Fruit fly (Drosophila melanogaster): Measurements from ENCODE around the gene CG42505.

Gene CG42505

DNA sequence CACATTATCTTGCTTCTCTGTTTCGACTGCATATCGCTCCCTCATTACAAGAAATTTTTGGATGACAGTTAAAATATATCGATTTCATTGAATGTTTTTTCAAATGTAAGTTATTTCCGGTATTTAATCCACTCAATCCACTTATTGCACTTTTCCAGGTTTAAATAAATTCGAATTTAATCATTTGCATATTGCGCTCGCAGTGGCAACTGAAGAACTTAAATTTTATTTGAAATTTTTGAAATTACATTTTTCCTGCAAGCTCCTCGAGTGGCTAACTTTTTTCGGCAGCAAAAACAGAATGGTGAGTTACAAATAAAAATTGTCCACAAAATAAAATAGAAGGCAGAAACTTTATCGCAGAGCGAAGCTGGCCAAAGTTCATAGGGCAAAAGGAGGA, at the start of gene CG42505, which contains the start of the genes CG31358 and CG42504:
Gene CG42505, minus strand, starts transcription at position 101 of the 400 bp plus-strand sequence.
Gene CG31358, minus strand, starts transcription at position 101 of the 400 bp plus-strand sequence.
Gene CG42504, minus strand, starts transcription at position 101 of the 400 bp plus-strand sequence.
- TF ChIP-seq CG17801 (GFP tag; optimal IDR thresholded peaks at IDR 0.05; ENCODE audit: partially characterized antibody) = no peak

DNA sequence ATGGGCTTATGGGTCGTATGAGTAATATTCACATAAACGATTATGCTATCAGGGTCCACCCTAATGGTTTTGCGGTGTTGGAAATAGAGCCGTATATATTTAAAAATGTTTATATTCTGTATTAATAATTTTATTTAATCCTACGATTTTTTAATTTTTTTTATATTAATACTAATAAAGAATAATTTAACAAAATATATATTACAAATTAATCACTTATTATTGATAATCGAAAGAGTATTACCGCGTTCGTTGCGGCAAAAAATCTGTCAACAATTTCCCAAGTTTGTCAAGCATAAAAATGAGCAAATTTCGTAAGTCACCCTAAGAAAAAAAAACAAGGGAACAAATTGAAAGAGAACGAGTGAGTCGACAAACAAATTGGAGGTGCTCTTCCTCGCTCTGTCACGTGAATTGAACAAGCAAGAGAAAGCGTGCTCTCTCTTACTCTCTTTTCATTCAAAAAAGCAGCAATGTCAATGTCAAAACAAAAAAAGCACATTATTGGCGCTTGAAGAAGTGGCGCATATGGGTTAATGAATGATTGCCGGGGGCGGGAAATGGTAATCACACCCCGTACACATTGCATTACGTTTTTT, 48.9 kb upstream of the CG42505 start:
- no peak for TF ChIP-seq CG17801 (GFP tag; optimal IDR thresholded peaks at IDR 0.05; ENCODE audit: partially characterized antibody)

DNA sequence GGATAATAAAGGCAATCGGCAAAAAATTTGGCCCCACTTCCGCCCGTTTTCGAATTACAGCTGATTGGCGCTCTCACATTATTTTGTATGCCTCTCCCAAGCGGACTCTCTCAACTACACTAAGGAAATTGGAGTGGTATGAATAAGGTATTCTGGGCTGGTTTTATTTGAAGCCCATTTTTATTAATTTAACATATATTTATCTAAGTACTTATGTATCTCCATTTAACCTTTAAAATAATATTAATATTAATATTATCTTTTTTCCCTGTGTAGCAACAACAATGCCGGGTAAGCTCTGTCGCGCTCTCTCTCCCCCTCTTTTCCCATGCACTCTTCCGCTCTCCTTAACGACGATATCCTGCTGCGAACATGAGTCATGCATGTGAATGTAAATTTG, 47.4 kb upstream of the CG42505 start:
- TF ChIP-seq CG17801 (GFP tag; optimal IDR thresholded peaks at IDR 0.05; ENCODE audit: partially characterized antibody) = no peak

DNA sequence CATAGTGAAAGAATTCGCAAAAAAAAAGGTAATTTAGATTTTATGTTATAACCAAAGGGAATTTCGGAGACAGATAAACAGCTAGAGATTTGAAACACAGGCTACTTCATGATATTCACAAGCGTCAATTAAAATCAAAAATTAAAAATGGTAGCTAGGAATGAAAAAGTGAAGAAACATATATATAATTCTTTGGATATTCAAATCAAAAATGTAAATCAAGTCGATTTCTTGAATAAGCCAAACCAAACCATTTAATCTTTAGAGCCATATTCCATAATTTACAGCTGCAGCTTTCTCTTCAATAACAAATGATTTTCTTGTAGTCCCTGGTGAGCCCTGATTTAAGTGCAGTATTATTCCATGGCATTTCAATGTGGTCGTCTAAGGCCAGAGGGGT, 31.3 kb upstream of the CG42505 start, which contains the start of gene CG14740:
Gene CG14740, minus strand, starts transcription at position 101 of the 400 bp plus-strand sequence.
- no peak for TF ChIP-seq CG17801 (GFP tag; optimal IDR thresholded peaks at IDR 0.05; ENCODE audit: partially characterized antibody)

DNA sequence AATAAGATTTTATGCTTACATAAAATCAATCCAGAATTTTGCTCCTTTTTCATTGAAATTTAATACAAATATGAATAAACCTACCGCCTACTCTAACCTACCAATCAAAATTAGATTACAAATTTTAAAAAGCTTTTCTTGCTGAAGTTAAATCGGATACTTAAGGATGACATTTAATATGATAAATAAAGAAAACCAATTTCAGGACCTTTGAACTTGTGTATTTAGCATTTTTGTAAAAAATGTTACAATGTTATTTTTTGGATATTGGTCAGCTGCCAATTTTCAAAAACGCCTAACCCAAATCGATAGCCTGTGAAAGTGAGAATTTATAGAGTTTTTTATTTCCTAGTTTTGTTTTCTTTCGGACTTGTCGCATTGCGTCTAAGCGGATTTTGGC, 17.6 kb upstream of the CG42505 start, which contains the start of gene CG14739:
Gene CG14739, minus strand, starts transcription at position 101 of the 400 bp plus-strand sequence.
- TF ChIP-seq CG17801 (GFP tag; optimal IDR thresholded peaks at IDR 0.05; ENCODE audit: partially characterized antibody) = no peak

DNA sequence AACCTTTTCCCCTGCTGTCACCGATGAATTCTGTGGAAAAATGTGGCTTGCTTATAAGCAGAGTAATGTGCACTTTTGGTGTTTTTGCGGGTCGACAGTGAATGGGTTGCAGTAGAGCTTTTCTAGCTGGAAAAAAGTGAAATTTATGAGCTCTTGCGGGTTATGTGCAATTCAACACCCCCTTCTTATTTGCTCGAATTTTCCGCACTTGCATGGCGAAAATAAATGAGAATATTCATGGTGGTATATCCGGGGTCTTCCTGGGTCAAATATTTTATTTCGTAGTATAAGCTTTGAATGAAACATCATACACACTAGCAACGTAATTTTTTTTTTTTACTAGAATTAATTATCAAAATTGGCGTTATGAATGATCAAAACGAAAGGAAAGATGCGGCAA, 8.7 kb upstream of the CG42505 start, which contains the start of gene CG14736:
Gene CG14736, plus strand, starts transcription at position 301 of the 400 bp plus-strand sequence.
- TF ChIP-seq CG17801 (GFP tag; optimal IDR thresholded peaks at IDR 0.05; ENCODE audit: partially characterized antibody) = no peak

DNA sequence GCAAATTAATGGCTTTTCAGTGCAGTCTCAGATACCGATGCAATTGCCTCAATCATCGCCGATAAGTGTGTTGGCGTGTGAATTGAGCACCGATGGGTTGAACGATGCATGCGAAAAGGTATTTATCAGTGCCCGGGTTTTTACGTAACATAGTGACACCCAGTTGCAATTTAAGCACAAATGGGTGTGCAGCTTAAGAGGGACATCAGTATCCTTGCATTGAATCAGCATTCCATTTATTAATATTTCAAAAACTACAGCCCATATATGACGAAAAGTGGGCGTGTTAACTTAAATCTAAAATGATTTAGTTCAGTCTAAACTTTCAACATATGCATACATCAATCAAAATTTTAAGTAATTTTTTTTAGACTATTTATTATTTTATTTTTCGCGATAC, 1.3 kb upstream of the CG42505 start, which contains the start of gene ssp5:
Gene ssp5, plus strand, starts transcription at position 301 of the 400 bp plus-strand sequence.
- no peak for TF ChIP-seq CG17801 (GFP tag; optimal IDR thresholded peaks at IDR 0.05; ENCODE audit: partially characterized antibody)

DNA sequence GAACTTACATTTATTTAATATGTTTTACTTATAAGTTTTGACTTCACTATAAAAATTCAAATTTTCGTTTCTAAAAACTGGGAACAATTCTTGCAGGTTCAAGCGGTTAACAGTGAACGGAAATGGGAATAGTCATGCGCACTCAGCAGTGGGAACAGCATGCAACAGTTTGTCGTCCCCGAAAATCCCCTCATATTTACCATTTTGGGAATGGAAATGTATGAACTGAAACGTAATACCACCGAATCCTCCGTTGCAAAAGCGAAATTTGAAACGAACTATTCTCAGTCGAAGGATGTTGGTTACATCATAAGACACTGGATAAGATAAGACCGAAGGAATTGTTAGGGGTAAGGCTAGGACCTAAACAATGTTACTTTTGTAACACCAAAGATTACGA, 10.6 kb downstream of the CG42505 start:
- TF ChIP-seq CG17801 (GFP tag; optimal IDR thresholded peaks at IDR 0.05; ENCODE audit: partially characterized antibody) = no peak

DNA sequence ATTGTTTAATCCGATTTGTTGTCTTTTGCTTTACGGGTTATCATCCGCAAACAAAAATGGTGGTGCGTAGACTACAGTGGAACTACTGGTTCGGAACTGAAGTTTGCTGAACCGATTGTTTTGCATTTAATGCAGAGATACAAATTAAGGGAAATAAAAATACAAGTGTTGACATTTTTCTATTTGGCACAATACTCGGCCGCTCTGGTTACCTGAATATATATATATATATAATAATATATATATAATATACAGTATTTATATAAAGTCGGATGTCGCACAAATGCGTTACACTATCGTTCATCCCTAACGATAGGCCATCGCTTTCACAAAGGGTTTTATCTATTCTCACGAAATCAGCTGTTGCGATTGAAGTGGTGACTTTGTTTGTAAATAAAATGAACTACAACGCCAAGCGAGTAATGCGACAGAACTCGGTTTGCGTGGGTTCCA, 14.7 kb downstream of the CG42505 start, which contains the start of the genes DCAF12 and Spt3:
Gene DCAF12, minus strand, starts transcription at position 204 of the 453 bp plus-strand sequence.
Gene Spt3, plus strand, starts transcription at position 329 of the 453 bp plus-strand sequence.
- TF ChIP-seq CG17801 (GFP tag; optimal IDR thresholded peaks at IDR 0.05; ENCODE audit: partially characterized antibody) = peak; percentile 53

DNA sequence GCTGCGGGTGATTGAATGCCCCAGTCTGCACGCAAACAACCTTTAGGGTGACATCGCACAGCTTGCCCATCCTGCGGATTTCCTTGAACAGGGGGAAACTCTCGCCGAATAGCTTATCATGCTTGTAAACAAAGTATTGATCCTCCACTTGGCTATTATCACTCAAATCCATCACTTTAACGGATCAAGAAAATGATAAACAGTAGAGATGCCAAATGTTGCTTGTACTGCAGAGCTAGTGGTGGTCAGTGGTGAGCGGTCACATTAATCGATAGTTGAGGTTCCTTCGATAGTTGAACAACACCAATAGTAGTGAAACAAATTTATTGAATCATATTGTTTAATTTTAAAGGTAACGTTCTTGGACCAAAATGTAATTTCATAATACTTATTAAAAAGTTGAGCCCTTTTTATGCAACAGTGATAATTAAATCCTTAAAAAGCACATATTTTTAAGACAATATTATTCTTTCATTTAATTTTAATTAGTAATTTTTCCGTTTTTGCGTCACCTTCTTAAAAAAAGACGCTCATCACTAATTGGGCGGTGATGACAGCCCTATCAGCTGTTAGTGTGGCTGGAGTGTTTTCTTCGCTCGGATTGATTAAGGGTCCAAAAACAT, 21.2 kb downstream of the CG42505 start, which contains the start of the genes KLHL18 and GCC185:
Gene KLHL18, minus strand, starts transcription at position 233 of the 623 bp plus-strand sequence.
Gene GCC185, plus strand, starts transcription at position 571 of the 623 bp plus-strand sequence.
- peak; percentile 82 for TF ChIP-seq CG17801 (GFP tag; optimal IDR thresholded peaks at IDR 0.05; ENCODE audit: partially characterized antibody)

DNA sequence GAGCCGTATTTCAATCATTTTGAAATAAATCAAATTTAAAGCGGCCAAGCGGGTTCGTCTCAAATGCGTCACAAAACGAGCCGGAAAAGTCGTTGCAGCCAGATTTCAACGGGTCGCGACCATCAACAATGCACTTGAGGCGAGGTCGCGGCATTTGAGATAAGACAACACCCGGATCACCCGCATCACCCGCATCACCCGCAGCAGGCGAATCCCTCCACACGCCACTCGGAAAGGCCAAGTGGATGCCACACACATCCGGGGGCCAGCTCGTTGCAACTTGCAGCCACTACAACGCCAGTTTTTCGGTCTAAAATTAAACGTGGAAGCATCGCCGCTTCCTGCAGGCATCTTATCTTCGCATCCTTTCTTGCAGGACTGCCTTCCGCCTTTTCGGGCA, 25.1 kb downstream of the CG42505 start:
- no peak for TF ChIP-seq CG17801 (GFP tag; optimal IDR thresholded peaks at IDR 0.05; ENCODE audit: partially characterized antibody)

DNA sequence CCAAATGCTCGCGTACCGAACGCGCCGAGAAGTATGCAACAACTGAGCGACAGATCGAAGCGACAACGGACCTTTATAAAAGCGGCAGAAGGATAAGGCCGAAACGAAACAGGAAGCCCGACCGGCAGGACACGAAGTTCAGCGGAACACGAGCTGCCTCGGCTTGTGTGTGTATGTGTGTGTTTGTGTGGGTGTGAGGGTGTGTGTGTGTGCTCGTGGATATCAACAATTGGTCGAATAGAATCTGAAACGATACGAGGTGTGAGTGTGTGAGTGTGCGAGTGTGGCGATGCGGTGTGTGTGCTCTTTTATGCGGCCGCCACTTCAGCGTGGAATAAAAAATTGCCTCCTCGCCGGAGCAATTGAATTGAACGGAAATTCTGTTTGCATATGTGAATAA, 26.1 kb downstream of the CG42505 start, which contains the start of gene Tk:
Gene Tk, minus strand, starts transcription at position 57 of the 400 bp plus-strand sequence.
- no peak for TF ChIP-seq CG17801 (GFP tag; optimal IDR thresholded peaks at IDR 0.05; ENCODE audit: partially characterized antibody)

DNA sequence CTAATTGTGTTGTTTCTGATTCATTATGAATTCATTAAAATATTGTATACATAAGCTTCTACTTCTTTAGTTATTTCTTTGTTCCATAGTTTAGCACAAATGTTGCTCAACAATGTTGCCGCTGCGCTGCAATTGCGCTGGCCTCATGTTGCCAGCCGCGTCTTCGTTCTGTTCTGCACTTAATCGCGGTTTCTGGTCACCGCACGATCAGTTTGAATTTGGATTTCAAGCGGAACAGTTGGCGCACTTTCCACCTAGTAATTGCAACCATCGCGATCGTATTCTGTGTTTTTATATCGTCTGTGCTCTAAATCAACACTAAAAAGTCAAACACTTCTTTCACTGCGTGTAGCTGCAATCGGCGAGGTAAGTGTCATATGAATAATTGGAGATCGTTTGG, 32.5 kb downstream of the CG42505 start, which contains the start of gene Ect3:
Gene Ect3, plus strand, starts transcription at position 205 of the 400 bp plus-strand sequence.
- peak; percentile 1 for TF ChIP-seq CG17801 (GFP tag; optimal IDR thresholded peaks at IDR 0.05; ENCODE audit: partially characterized antibody)

DNA sequence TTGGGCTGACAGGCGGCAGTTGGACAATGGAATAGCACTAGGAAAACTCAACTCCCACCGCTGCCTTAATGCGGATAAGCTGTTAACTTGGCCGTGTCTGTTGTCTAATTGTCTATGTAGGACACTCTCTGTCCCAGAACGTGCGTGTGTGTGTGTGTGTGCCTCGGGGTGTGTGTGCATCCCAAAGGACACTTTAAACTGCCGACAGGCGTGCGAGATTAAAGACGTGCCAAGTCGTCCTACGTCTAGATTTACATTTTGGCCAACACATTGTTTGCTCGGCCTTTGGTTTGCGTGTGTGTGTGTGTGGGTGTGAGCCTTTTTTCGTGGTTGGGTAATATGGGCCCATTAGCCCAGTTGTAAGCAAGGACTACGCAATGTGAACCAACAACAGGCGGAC, 33.4 kb downstream of the CG42505 start:
- TF ChIP-seq CG17801 (GFP tag; optimal IDR thresholded peaks at IDR 0.05; ENCODE audit: partially characterized antibody) = no peak

DNA sequence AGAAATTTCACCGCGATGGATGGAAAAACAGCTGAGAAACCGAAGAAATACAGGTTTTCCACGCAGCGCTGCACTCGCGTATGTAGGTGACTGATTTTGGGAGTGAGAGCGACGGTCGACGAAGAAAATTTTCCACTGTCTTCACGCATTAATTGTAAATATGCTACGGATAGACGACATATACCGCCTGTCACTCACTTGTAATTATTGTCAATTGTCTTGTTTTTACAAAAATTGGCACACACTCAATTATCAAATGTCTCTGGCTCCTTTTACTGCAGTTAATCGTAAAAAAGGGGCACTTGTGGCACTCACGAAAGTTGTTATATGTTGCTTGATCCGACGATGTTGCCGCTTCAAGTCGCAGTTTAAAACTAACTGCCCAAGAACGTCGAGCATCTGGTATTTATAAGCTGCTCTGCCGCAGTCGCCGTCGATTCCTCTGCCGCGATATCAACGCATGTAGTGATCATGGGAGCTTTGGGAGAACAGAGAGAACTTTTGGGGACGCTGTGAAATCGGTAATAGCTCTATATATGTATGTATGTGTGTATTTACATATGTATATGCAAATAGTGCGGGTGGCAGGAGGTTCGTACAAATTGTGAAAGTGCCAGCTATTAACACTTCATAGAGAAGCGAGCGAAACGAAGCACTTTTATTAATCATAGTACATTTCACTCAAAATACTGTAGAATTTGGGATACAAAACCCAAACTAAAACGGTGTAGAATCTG, 38.5 kb downstream of the CG42505 start, which contains the start of gene mfas:
Gene mfas, minus strand, starts transcription at position 382 of the 737 bp plus-strand sequence.
- TF ChIP-seq CG17801 (GFP tag; optimal IDR thresholded peaks at IDR 0.05; ENCODE audit: partially characterized antibody) = no peak

All from ovary, adult (tissue).